Worm (Caenorhabditis elegans): Measurements from ENCODE around the gene F46G11.6.

The F46G11.6 gene

DNA sequence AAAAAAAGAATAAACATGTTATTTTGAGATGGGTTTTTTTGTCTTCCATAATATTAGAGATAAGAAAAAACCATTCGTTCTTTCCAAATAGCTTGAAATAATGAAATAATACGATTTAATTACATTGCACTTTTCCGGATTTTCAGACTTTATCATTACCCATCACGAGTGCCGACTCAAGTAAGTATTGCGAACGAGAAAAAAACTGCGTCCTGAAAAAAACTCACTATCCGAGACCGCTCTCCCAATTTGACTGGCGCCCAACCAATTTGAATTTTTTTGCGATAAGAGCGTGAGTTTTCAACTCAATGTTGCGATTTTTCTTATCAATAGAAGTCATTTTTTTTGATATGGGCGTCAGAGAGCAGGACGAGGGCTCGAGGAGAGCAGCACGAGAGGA is 26.7 kb downstream of the F46G11.6 start:
- no peak for TF ChIP-seq blmp-1 (tag; optimal IDR thresholded peaks at IDR 0.05)
- no peak for TF ChIP-seq lsy-2 (tag; optimal IDR thresholded peaks at IDR 0.05)
- no peak for TF ChIP-seq nhr-28 (tag; optimal IDR thresholded peaks at IDR 0.05)
- TF ChIP-seq flh-1 (GFP tag; optimal IDR thresholded peaks at IDR 0.05), result no peak
- no peak for TF ChIP-seq lin-32 (GFP tag; optimal IDR thresholded peaks at IDR 0.05)
- no peak for TF ChIP-seq cnd-1 (tag; optimal IDR thresholded peaks at IDR 0.05)
- TF ChIP-seq elt-3 (tag; optimal IDR thresholded peaks at IDR 0.05), result no peak
- TF ChIP-seq drap-1 (GFP tag; optimal IDR thresholded peaks at IDR 0.05), result no peak
- no peak for TF ChIP-seq sem-2 (GFP tag; optimal IDR thresholded peaks at IDR 0.05)
- TF ChIP-seq M03D4.4 (tag; optimal IDR thresholded peaks at IDR 0.05), result no peak
- TF ChIP-seq bed-3 (GFP tag; optimal IDR thresholded peaks at IDR 0.05), result no peak
- no peak for TF ChIP-seq ham-2 (GFP tag; optimal IDR thresholded peaks at IDR 0.05)
- TF ChIP-seq tbx-8 (GFP tag; optimal IDR thresholded peaks at IDR 0.05), result no peak
- TF ChIP-seq mls-2 (tag; optimal IDR thresholded peaks at IDR 0.05), result no peak
- TF ChIP-seq ceh-83 (GFP tag; optimal IDR thresholded peaks at IDR 0.05), result no peak

DNA sequence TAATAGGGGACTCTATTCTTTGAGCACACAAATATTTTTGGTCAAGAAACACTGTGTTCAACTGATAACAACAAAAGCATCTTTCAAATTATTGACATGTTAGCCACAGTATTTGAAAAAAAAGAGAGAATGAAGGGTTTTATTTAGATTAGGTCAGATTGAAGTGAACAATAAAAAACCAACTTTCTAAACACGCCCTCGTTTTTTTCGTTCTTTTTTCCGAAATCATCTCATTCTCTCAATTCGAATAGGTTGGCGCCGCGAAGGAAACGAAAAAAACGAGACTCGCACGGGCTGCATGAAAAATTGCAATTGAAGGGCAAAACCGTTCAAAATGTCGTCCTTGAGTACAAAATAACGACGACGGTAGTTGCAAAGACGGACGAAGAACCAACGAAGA is 28.0 kb downstream of the F46G11.6 start:
- TF ChIP-seq sptf-1 (tag; optimal IDR thresholded peaks at IDR 0.05) (no peak), pha-4 (tag; optimal IDR thresholded peaks at IDR 0.05) (no peak), ham-2 (GFP tag; optimal IDR thresholded peaks at IDR 0.05) (no peak), snpc-4 (tag; optimal IDR thresholded peaks at IDR 0.05) (no peak), hlh-1 (tag; optimal IDR thresholded peaks at IDR 0.05) (no peak), sem-2 (GFP tag; optimal IDR thresholded peaks at IDR 0.05) (no peak), nhr-12 (tag; optimal IDR thresholded peaks at IDR 0.05) (no peak), drap-1 (GFP tag; optimal IDR thresholded peaks at IDR 0.05) (no peak), M03D4.4 (tag; optimal IDR thresholded peaks at IDR 0.05) (no peak), elt-3 (tag; optimal IDR thresholded peaks at IDR 0.05) (no peak), lin-32 (GFP tag; optimal IDR thresholded peaks at IDR 0.05) (no peak)

ce11 chrX:5815343-5815742 is 29.1 kb downstream of the F46G11.6 start:
- peak; percentile 49 for TF ChIP-seq hlh-1 (tag; optimal IDR thresholded peaks at IDR 0.05)
- TF ChIP-seq ztf-11 (tag; optimal IDR thresholded peaks at IDR 0.05), result no peak
- no peak for TF ChIP-seq mep-1 (tag; optimal IDR thresholded peaks at IDR 0.05)

- TF ChIP-seq sptf-1 (tag; optimal IDR thresholded peaks at IDR 0.05) (peak; percentile 14), pha-4 (tag; optimal IDR thresholded peaks at IDR 0.05) (no peak), drap-1 (GFP tag; optimal IDR thresholded peaks at IDR 0.05) (peak; percentile 54), cnd-1 (tag; optimal IDR thresholded peaks at IDR 0.05) (peak; percentile 11), unc-120 (tag; optimal IDR thresholded peaks at IDR 0.05; ENCODE audit: poor library complexity, severe bottlenecking) (peak; percentile 50), mls-2 (tag; optimal IDR thresholded peaks at IDR 0.05) (peak; percentile 73), mep-1 (tag; optimal IDR thresholded peaks at IDR 0.05) (no peak), nhr-2 (tag; optimal IDR thresholded peaks at IDR 0.05) (no peak), M03D4.4 (tag; optimal IDR thresholded peaks at IDR 0.05) (peak; percentile 50), sem-2 (GFP tag; optimal IDR thresholded peaks at IDR 0.05) (no peak), zip-8 (tag; optimal IDR thresholded peaks at IDR 0.05) (no peak), ces-1 (GFP tag; optimal IDR thresholded peaks at IDR 0.05) (peak; percentile 24), ham-2 (GFP tag; optimal IDR thresholded peaks at IDR 0.05) (peak; percentile 13)
These were observed 30.1 kb downstream of the F46G11.6 start for ce11 chrX:5816346-5816745.

- no peak for TF ChIP-seq flh-1 (GFP tag; optimal IDR thresholded peaks at IDR 0.05)
- no peak for TF ChIP-seq unc-120 (tag; optimal IDR thresholded peaks at IDR 0.05; ENCODE audit: poor library complexity, severe bottlenecking)
- no peak for TF ChIP-seq drap-1 (GFP tag; optimal IDR thresholded peaks at IDR 0.05)
- TF ChIP-seq mls-2 (tag; optimal IDR thresholded peaks at IDR 0.05), result no peak
- TF ChIP-seq cnd-1 (tag; optimal IDR thresholded peaks at IDR 0.05), result no peak
- no peak for TF ChIP-seq ham-2 (GFP tag; optimal IDR thresholded peaks at IDR 0.05)
- TF ChIP-seq zip-8 (tag; optimal IDR thresholded peaks at IDR 0.05), result no peak
- no peak for TF ChIP-seq ceh-83 (GFP tag; optimal IDR thresholded peaks at IDR 0.05)
- no peak for TF ChIP-seq nhr-237 (tag; optimal IDR thresholded peaks at IDR 0.05)
- TF ChIP-seq nhr-76 (tag; optimal IDR thresholded peaks at IDR 0.05), result no peak
- no peak for TF ChIP-seq lsy-2 (tag; optimal IDR thresholded peaks at IDR 0.05)
- TF ChIP-seq nhr-12 (tag; optimal IDR thresholded peaks at IDR 0.05), result no peak
- TF ChIP-seq elt-3 (tag; optimal IDR thresholded peaks at IDR 0.05), result no peak
- TF ChIP-seq bed-3 (GFP tag; optimal IDR thresholded peaks at IDR 0.05), result no peak
- no peak for TF ChIP-seq nhr-2 (tag; optimal IDR thresholded peaks at IDR 0.05)
- no peak for TF ChIP-seq elt-1 (tag; optimal IDR thresholded peaks at IDR 0.05; ENCODE audit: borderline replicate concordance, insufficient read depth)
These were observed 30.8 kb downstream of the F46G11.6 start for ce11 chrX:5817078-5817477.
